Fruit fly (Drosophila melanogaster) whole organism, pupa: ENCODE data around the gene CG1233.
A peak's percentile ranks its signal among the peaks of the same experiment; 100 is the strongest.

Experiments used
- CG10348 ChIP-seq: fragments of 200-800 bp; sonication (Bioruptor generic); IDR thresholded peaks from 2 replicates; pipeline ENCODE4 v1.3.6; 2022; ENCODE audit warnings: missing biosample characterization, missing genetic modification characterization
- CG12605 ChIP-seq: fragments of 200-800 bp; sonication (Bioruptor generic); IDR thresholded peaks from 2 replicates; pipeline ENCODE4 v1.3.6; 2022; ENCODE audit warnings: missing biosample characterization, missing genetic modification characterization
- CG13204 ChIP-seq: fragments of 200-800 bp; sonication (Bioruptor generic); optimal IDR thresholded peaks from 2 replicates; lab custom pipeline; 2018; ENCODE audit warnings: missing biosample characterization, mild to moderate bottlenecking, missing genetic modification characterization, moderate library complexity
- CG14655 ChIP-seq: fragments of 200-800 bp; sonication (Bioruptor generic); optimal IDR thresholded peaks from 3 replicates; lab custom pipeline; 2017; ENCODE audit warnings: mild to moderate bottlenecking, missing biosample characterization, missing genetic modification reagents, missing genetic modification characterization
- CG15710 ChIP-seq: fragments of 200-800 bp; sonication (Bioruptor generic); optimal IDR thresholded peaks from 2 replicates; lab custom pipeline; 2018; ENCODE audit warnings: missing biosample characterization, mild to moderate bottlenecking, missing genetic modification characterization, moderate library complexity
- CG17806 ChIP-seq: fragments of 200-800 bp; sonication (Bioruptor generic); optimal IDR thresholded peaks from 2 replicates; lab custom pipeline; 2018; ENCODE audit warnings: missing biosample characterization, mild to moderate bottlenecking, missing genetic modification characterization, moderate library complexity
- CG32121 ChIP-seq: fragments of 200-800 bp; sonication (Bioruptor generic); IDR thresholded peaks from 2 replicates; pipeline ENCODE4 v1.3.6; 2022; ENCODE audit warnings: missing biosample characterization, missing genetic modification characterization
- CG34367 ChIP-seq: fragments of 200-800 bp; sonication (Bioruptor generic); optimal IDR thresholded peaks from 2 replicates; lab custom pipeline; 2018; ENCODE audit warnings: missing biosample characterization, mild to moderate bottlenecking, missing genetic modification characterization
- CG4496 ChIP-seq: fragments of 200-800 bp; sonication (Bioruptor generic); IDR thresholded peaks from 3 replicates; pipeline ENCODE4 v1.3.6; 2022; ENCODE audit warnings: missing biosample characterization, missing genetic modification characterization
- CG8159 ChIP-seq: fragments of 200-800 bp; sonication (Bioruptor generic); optimal IDR thresholded peaks from 3 replicates; lab custom pipeline; 2018; ENCODE audit warnings: missing biosample characterization, mild to moderate bottlenecking, missing genetic modification characterization, moderate library complexity
- CG8301 ChIP-seq: fragments of 200-800 bp; sonication (Bioruptor generic); optimal IDR thresholded peaks from 2 replicates; lab custom pipeline; 2018; ENCODE audit warnings: missing biosample characterization, mild to moderate bottlenecking, missing genetic modification characterization
- CG9948 ChIP-seq: fragments of 200-800 bp; sonication (Bioruptor generic); optimal IDR thresholded peaks from 2 replicates; lab custom pipeline; 2018; ENCODE audit warnings: missing biosample characterization, mild to moderate bottlenecking, missing genetic modification characterization, moderate library complexity
- D1 ChIP-seq: fragments of 200-800 bp; sonication (Bioruptor generic); optimal IDR thresholded peaks from 2 replicates; lab custom pipeline; 2018; ENCODE audit warnings: missing biosample characterization, mild to moderate bottlenecking, missing genetic modification characterization, moderate library complexity
- EcR ChIP-seq: fragments of 200-800 bp; sonication (Bioruptor generic); optimal IDR thresholded peaks from 3 replicates; lab custom pipeline; 2019; ENCODE audit warnings: missing biosample characterization, missing genetic modification characterization, mild to moderate bottlenecking, moderate library complexity, missing genetic modification reagents
- Ets98B ChIP-seq: fragments of 200-800 bp; sonication (Bioruptor generic); IDR thresholded peaks from 2 replicates; pipeline ENCODE4 v1.3.6; 2022; ENCODE audit warnings: missing biosample characterization, missing genetic modification characterization
- Pif1A ChIP-seq: fragments of 200-800 bp; sonication (Bioruptor generic); optimal IDR thresholded peaks from 3 replicates; lab custom pipeline; 2016; ENCODE audit warnings: missing biosample characterization, missing genetic modification characterization
- Pif1B ChIP-seq: fragments of 200-800 bp; sonication (Bioruptor generic); optimal IDR thresholded peaks from 3 replicates; lab custom pipeline; 2016; ENCODE audit warnings: missing biosample characterization, missing genetic modification characterization
- Snoo ChIP-seq: fragments of 200-800 bp; sonication (Bioruptor generic); optimal IDR thresholded peaks from 3 replicates; lab custom pipeline; 2017; ENCODE audit warnings: missing biosample characterization, mild to moderate bottlenecking, missing genetic modification characterization, inconsistent platforms
- fd96Ca ChIP-seq: fragments of 200-800 bp; sonication (Bioruptor generic); IDR thresholded peaks from 3 replicates; pipeline ENCODE4 v1.3.6; 2022; ENCODE audit warnings: missing biosample characterization, missing genetic modification characterization
- gl ChIP-seq: fragments of 200-800 bp; sonication (Bioruptor generic); optimal IDR thresholded peaks from 2 replicates; lab custom pipeline; 2018; ENCODE audit warnings: missing biosample characterization, mild to moderate bottlenecking, missing genetic modification characterization
- rn ChIP-seq: fragments of 200-800 bp; sonication (Bioruptor generic); IDR thresholded peaks from 2 replicates; pipeline ENCODE4 v1.3.6; 2022; ENCODE audit warnings: missing biosample characterization, missing genetic modification characterization

CG1233 gene

dm6 chr3L:390194-390593 lies 28.9 kb downstream of the CG1233 start:
- TF ChIP-seq Pif1A (peak; percentile 25), CG9948 (tag; lab: Kevin White, UChicago) (peak; percentile 7), CG17806 (peak; percentile 20), CG15710 (tag; lab: Kevin White, UChicago) (no peak)

DNA sequence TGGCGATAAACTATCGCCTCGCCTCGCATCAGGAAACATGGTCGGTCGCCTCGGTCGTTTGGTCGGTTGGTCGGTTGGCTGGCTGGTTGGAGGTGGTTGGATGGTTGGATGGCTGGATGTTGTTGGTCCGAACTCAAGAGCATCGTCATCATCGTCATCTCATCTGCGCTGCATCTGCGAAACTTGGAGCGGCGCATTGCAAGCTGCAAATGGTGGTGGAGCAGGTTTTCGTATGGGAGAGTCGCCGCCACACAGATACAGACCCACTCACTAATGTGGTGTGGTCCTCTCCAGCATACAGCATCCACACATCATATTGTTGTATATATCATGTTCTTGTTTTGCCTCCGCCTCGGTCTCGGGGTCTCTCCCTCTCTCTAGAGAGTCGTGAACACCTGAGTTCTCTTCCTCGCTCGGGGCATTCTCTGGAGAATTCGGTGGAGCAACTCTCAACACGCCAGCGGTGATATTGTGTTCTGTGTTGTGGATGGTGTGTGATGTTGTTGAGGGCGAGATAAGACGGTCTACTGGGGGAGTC lies 31.4 kb downstream of the CG1233 start, which contains the start of gene trh:
Gene trh, minus strand, starts transcription at position 12 of the 538 bp plus-strand sequence.
- TF ChIP-seq CG13204 (no peak), CG15710 (tag; lab: Kevin White, UChicago) (no peak), rn (no peak), CG10348 (GFP tag; lab: Robert Waterston, UW) (no peak), EcR (GFP tag; lab: Kevin White, UChicago) (no peak), Pif1B (no peak), gl (no peak), CG8159 (tag; lab: Kevin White, UChicago) (no peak), D1 (tag; lab: Kevin White, UChicago) (no peak), CG8301 (tag; lab: Kevin White, UChicago) (no peak), CG9948 (tag; lab: Kevin White, UChicago) (no peak), Snoo (tag; lab: Kevin White, UChicago) (no peak), CG32121 (GFP tag; lab: Robert Waterston, UW) (no peak), CG14655 (GFP tag; lab: Kevin White, UChicago) (no peak), CG17806 (no peak), CG34367 (tag; lab: Kevin White, UChicago) (no peak), CG4496 (no peak), Pif1A (no peak), CG12605 (GFP tag; lab: Robert Waterston, UW) (no peak)

DNA sequence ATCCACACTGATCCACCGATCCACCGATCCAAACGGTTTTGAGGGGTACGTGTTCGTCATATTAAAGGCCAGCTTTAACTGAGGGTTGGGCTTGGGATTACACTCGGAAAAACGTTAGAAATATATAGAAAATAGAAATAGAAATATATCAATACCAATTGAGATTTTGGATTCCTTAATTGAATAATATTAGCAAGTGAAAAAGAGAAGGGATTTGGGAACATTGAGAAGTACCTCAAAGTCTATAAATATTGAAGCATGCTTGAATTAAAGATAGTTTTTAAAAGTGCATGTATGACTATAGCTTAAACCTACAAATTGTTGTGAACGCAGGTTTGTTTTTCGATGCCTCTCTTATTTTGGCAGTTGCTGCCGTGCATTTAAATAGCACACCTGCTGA lies 33.9 kb downstream of the CG1233 start:
- TF ChIP-seq CG12605 (GFP tag; lab: Robert Waterston, UW) (no peak), Pif1B (no peak), D1 (tag; lab: Kevin White, UChicago) (no peak), CG32121 (GFP tag; lab: Robert Waterston, UW) (no peak), rn (no peak), EcR (GFP tag; lab: Kevin White, UChicago) (no peak), Pif1A (no peak)

DNA sequence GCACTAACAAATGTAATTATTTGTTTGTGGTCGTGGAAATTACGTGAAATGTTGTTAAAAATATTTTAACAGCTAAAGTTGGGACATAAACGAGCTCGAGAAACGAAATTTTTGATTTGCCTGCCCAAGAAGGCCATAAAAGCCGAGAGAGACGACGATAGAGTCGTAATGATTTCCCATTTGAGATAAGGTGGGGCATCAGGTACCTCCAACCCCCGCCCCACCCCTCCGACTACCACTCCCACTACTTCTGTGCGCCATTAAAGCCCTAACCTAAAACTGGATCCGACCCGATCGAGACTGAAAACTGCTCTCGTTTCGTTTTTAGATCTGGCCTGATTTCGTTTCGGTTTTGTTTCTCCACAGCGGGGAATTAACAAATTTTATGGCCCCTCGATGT lies 39.0 kb downstream of the CG1233 start:
- no peak for TF ChIP-seq fd96Ca
- TF ChIP-seq CG4496, result no peak
- no peak for TF ChIP-seq Ets98B (GFP tag; lab: Robert Waterston, UW)
- no peak for TF ChIP-seq CG8159 (tag; lab: Kevin White, UChicago)
- TF ChIP-seq rn, result no peak
- no peak for TF ChIP-seq CG10348 (GFP tag; lab: Robert Waterston, UW)
- no peak for TF ChIP-seq D1 (tag; lab: Kevin White, UChicago)
- no peak for TF ChIP-seq CG9948 (tag; lab: Kevin White, UChicago)
- TF ChIP-seq, all 21 proteins: peak for 0

- no peak for TF ChIP-seq CG10348 (GFP tag; lab: Robert Waterston, UW)
- no peak for TF ChIP-seq rn
- no peak for TF ChIP-seq fd96Ca
- TF ChIP-seq CG32121 (GFP tag; lab: Robert Waterston, UW), result no peak
- no peak for TF ChIP-seq Snoo (tag; lab: Kevin White, UChicago)
- TF ChIP-seq gl, result no peak
- TF ChIP-seq CG34367 (tag; lab: Kevin White, UChicago), result no peak
- TF ChIP-seq CG8159 (tag; lab: Kevin White, UChicago), result no peak
- no peak for TF ChIP-seq Pif1A
- no peak for TF ChIP-seq CG4496
- TF ChIP-seq Ets98B (GFP tag; lab: Robert Waterston, UW), result no peak
- TF ChIP-seq Pif1B, result no peak
- no peak for TF ChIP-seq CG13204
- no peak for TF ChIP-seq CG17806
- no peak for TF ChIP-seq CG15710 (tag; lab: Kevin White, UChicago)
Observed at dm6 chr3L:409791-410190, 48.5 kb downstream of the CG1233 start.
